Fruit fly (Drosophila melanogaster): ENCODE measurements around the gene Rich.

The Rich gene

dm6 chr3L:22262797-22263423 is at the start of gene Rich, which contains the start of gene Ddx1:
Rich (minus strand) TSS chr3L:22262921.
Ddx1 (plus strand) TSS chr3L:22263369.
- TF ChIP-seq CG32121 (GFP tag; IDR thresholded peaks at IDR 0.05), result no peak
- TF ChIP-seq Snoo (tag; optimal IDR thresholded peaks at IDR 0.05), result no peak
- peak; percentile 37 for TF ChIP-seq CG8159 (tag; optimal IDR thresholded peaks at IDR 0.05)
- no peak for TF ChIP-seq Pif1A (GFP tag; optimal IDR thresholded peaks at IDR 0.05)
- no peak for TF ChIP-seq CG10348 (GFP tag; IDR thresholded peaks at IDR 0.05)
- peak; percentile 49; the same call in 2 of the 3 replicates for TF ChIP-seq CG4496 (GFP tag; IDR thresholded peaks at IDR 0.05)
- no peak for TF ChIP-seq CG34367 (tag; optimal IDR thresholded peaks at IDR 0.05)
- TF ChIP-seq Ets98B (GFP tag; IDR thresholded peaks at IDR 0.05), result no peak; the same call in 1 of the 2 replicates
- no peak for TF ChIP-seq CG8301 (tag; optimal IDR thresholded peaks at IDR 0.05)
- peak; percentile 4 for TF ChIP-seq Pif1B (GFP tag; optimal IDR thresholded peaks at IDR 0.05)
- TF ChIP-seq EcR (GFP tag; optimal IDR thresholded peaks at IDR 0.05), result peak; percentile 51
- TF ChIP-seq CG13204 (GFP tag; optimal IDR thresholded peaks at IDR 0.05), result no peak
- no peak for TF ChIP-seq fd96Ca (GFP tag; IDR thresholded peaks at IDR 0.05)
- TF ChIP-seq CG14655 (GFP tag; optimal IDR thresholded peaks at IDR 0.05), result no peak
- peak; percentile 25 for TF ChIP-seq CG9948 (tag; optimal IDR thresholded peaks at IDR 0.05)
- peak; percentile 26 for TF ChIP-seq CG15710 (tag; optimal IDR thresholded peaks at IDR 0.05)
- TF ChIP-seq rn (GFP tag; IDR thresholded peaks at IDR 0.05), result no peak

- TF ChIP-seq CG17806 (tag; optimal IDR thresholded peaks at IDR 0.05) (peak; percentile 91), Pif1B (GFP tag; optimal IDR thresholded peaks at IDR 0.05) (no peak), gl (tag; optimal IDR thresholded peaks at IDR 0.05) (peak; percentile 39), CG4496 (GFP tag; IDR thresholded peaks at IDR 0.05) (peak; percentile 94), EcR (GFP tag; optimal IDR thresholded peaks at IDR 0.05) (no peak), CG14655 (GFP tag; optimal IDR thresholded peaks at IDR 0.05) (no peak), CG9948 (tag; optimal IDR thresholded peaks at IDR 0.05) (peak; percentile 91), fd96Ca (GFP tag; IDR thresholded peaks at IDR 0.05) (peak; percentile 49; the same call in 2 of the 3 replicates), CG15710 (tag; optimal IDR thresholded peaks at IDR 0.05) (peak; percentile 89), D1 (tag; optimal IDR thresholded peaks at IDR 0.05) (no peak), CG34367 (tag; optimal IDR thresholded peaks at IDR 0.05) (peak; percentile 89), rn (GFP tag; IDR thresholded peaks at IDR 0.05) (peak; percentile 83; the same call in 1 of the 2 replicates), CG8159 (tag; optimal IDR thresholded peaks at IDR 0.05) (peak; percentile 92), CG10348 (GFP tag; IDR thresholded peaks at IDR 0.05) (peak; percentile 17; the same call in 1 of the 2 replicates), Pif1A (GFP tag; optimal IDR thresholded peaks at IDR 0.05) (no peak), Snoo (tag; optimal IDR thresholded peaks at IDR 0.05) (no peak), CG13204 (GFP tag; optimal IDR thresholded peaks at IDR 0.05) (no peak), CG32121 (GFP tag; IDR thresholded peaks at IDR 0.05) (peak; percentile 90), CG12605 (GFP tag; IDR thresholded peaks at IDR 0.05) (peak; percentile 88), CG8301 (tag; optimal IDR thresholded peaks at IDR 0.05) (no peak), Ets98B (GFP tag; IDR thresholded peaks at IDR 0.05) (peak; percentile 89)
Observed at dm6 chr3L:22287994-22288766, 25.5 kb upstream of the Rich start, which contains the start of the genes Hem and IleRS. Hem (minus strand) TSS chr3L:22288195. IleRS (plus strand) TSS chr3L:22288665.

dm6 chr3L:22277186-22277585 is 14.5 kb upstream of the Rich start:
- TF ChIP-seq CG15710 (tag; optimal IDR thresholded peaks at IDR 0.05) (no peak), Ets98B (GFP tag; IDR thresholded peaks at IDR 0.05) (peak; percentile 52), rn (GFP tag; IDR thresholded peaks at IDR 0.05) (0 out of 2 replicates have a peak, but pooled peaks have one; percentile 48), CG8159 (tag; optimal IDR thresholded peaks at IDR 0.05) (no peak), CG8301 (tag; optimal IDR thresholded peaks at IDR 0.05) (no peak), Pif1B (GFP tag; optimal IDR thresholded peaks at IDR 0.05) (no peak), CG14655 (GFP tag; optimal IDR thresholded peaks at IDR 0.05) (no peak), CG17806 (tag; optimal IDR thresholded peaks at IDR 0.05) (no peak), fd96Ca (GFP tag; IDR thresholded peaks at IDR 0.05) (peak; percentile 75), CG13204 (GFP tag; optimal IDR thresholded peaks at IDR 0.05) (no peak), CG4496 (GFP tag; IDR thresholded peaks at IDR 0.05) (peak; percentile 74), EcR (GFP tag; optimal IDR thresholded peaks at IDR 0.05) (no peak), Snoo (tag; optimal IDR thresholded peaks at IDR 0.05) (no peak), gl (tag; optimal IDR thresholded peaks at IDR 0.05) (no peak), CG9948 (tag; optimal IDR thresholded peaks at IDR 0.05) (peak; percentile 59), CG34367 (tag; optimal IDR thresholded peaks at IDR 0.05) (no peak), CG32121 (GFP tag; IDR thresholded peaks at IDR 0.05) (peak; percentile 62), Pif1A (GFP tag; optimal IDR thresholded peaks at IDR 0.05) (no peak), CG12605 (GFP tag; IDR thresholded peaks at IDR 0.05) (no peak)

- TF ChIP-seq CG13204 (GFP tag; optimal IDR thresholded peaks at IDR 0.05), result no peak
- TF ChIP-seq CG12605 (GFP tag; IDR thresholded peaks at IDR 0.05), result peak; percentile 21; the same call in 1 of the 2 replicates
- no peak for TF ChIP-seq Pif1B (GFP tag; optimal IDR thresholded peaks at IDR 0.05)
- TF ChIP-seq gl (tag; optimal IDR thresholded peaks at IDR 0.05), result no peak
- TF ChIP-seq CG8301 (tag; optimal IDR thresholded peaks at IDR 0.05), result peak; percentile 53
- peak; percentile 35 for TF ChIP-seq CG14655 (GFP tag; optimal IDR thresholded peaks at IDR 0.05)
- TF ChIP-seq CG8159 (tag; optimal IDR thresholded peaks at IDR 0.05), result no peak
- peak; percentile 63; the same call in 2 of the 3 replicates for TF ChIP-seq CG4496 (GFP tag; IDR thresholded peaks at IDR 0.05)
- peak; percentile 31; the same call in 1 of the 2 replicates for TF ChIP-seq Ets98B (GFP tag; IDR thresholded peaks at IDR 0.05)
- TF ChIP-seq fd96Ca (GFP tag; IDR thresholded peaks at IDR 0.05), result peak; percentile 77; the same call in 2 of the 3 replicates
- TF ChIP-seq Snoo (tag; optimal IDR thresholded peaks at IDR 0.05), result no peak
- TF ChIP-seq EcR (GFP tag; optimal IDR thresholded peaks at IDR 0.05), result no peak
- no peak for TF ChIP-seq rn (GFP tag; IDR thresholded peaks at IDR 0.05)
- TF ChIP-seq CG32121 (GFP tag; IDR thresholded peaks at IDR 0.05), result peak; percentile 49
- TF ChIP-seq CG34367 (tag; optimal IDR thresholded peaks at IDR 0.05), result no peak
Observed at dm6 chr3L:22276614-22277013, 13.9 kb upstream of the Rich start.

All from whole organism, pupa.